Worm (Caenorhabditis elegans): ENCODE measurements around the gene K05F6.4.

- no peak for TF ChIP-seq W03F9.2 (tag; optimal IDR thresholded peaks at IDR 0.05)
- no peak for TF ChIP-seq him-1 (tag; optimal IDR thresholded peaks at IDR 0.05)
Observed at ce11 chrII:1517354-1517753, 25.9 kb upstream of the K05F6.4 start, which contains the start of gene math-45.
